Fruit fly (Drosophila melanogaster) S2 (cell line): ENCODE results near the gene THADA.

ENCODE experiments used
- CG8478 ChIP-seq: fragments of >200 bp; optimal IDR thresholded peaks from 2 replicates; lab custom pipeline; 2018
- CTCF ChIP-seq, 2 experiments: fragments of >200 bp; optimal IDR thresholded peaks; 2 replicates each; lab custom pipeline; 2018

DNA sequence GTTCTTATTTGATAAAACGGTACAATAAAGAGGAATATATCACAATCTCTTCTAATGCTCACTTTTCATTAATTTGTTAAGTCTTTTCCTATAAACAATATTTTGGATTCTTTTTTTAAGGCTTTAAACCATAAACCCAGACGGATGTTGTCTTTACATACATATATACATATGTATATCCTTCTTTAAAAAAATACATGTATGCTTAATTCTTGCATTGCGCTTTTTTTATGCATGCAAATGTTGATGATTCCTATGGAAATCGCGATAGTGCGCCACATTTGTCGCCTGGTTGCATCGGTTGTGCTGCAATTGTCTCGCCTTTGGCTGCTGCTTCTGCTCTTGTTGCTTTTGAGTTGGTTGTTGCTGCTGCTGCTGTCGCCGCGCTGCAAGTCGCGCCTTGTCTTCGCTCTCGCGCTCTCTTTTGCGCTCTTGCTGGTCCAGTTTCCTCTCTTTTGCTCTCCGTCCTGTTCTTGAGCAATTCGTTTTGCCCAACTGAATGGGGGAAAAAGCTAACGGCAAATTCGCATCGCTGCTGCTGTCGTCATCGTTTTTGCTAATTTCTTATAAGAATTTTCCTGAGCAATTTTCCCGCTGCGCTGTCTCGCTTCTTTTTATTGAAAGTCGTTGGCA lies 11.6 kb upstream of the THADA start:
- TF ChIP-seq CTCF (optimal IDR thresholded peaks at IDR 0.05; lab: Kevin White, UChicago) (no peak), CG8478 (lab: Kevin White, UChicago) (no peak)
